Fruit fly (Drosophila melanogaster) whole organism, embryonic: ENCODE measurements around the gene Rrp46.

Experiments
- B-H2 ChIP-seq: fragments of 200-800 bp; sonication (Bioruptor generic); optimal IDR thresholded peaks from 2 replicates; lab custom pipeline; 2018; ENCODE audit warnings: missing biosample characterization, mild to moderate bottlenecking, missing genetic modification characterization
- Bdp1 ChIP-seq: fragments of 200-800 bp; sonication (Bioruptor generic); optimal IDR thresholded peaks from 3 replicates; lab custom pipeline; 2016; ENCODE audit warnings: missing biosample characterization, missing genetic modification characterization
- CG10959 ChIP-seq: fragments of 200-800 bp; sonication (Bioruptor generic); IDR thresholded peaks from 2 replicates; pipeline ENCODE4 v1.3.6; 2022; ENCODE audit warnings: missing biosample characterization, missing genetic modification characterization
- CG10979 ChIP-seq: fragments of 200-800 bp; sonication (Bioruptor generic); optimal IDR thresholded peaks from 2 replicates; lab custom pipeline; 2018; ENCODE audit warnings: missing biosample characterization, mild to moderate bottlenecking, missing genetic modification characterization, moderate library complexity
- CG12071 ChIP-seq: fragments of 200-800 bp; sonication (Bioruptor generic); optimal IDR thresholded peaks from 3 replicates; lab custom pipeline; 2018; ENCODE audit warnings: missing biosample characterization, mild to moderate bottlenecking, missing genetic modification characterization
- CG13296 ChIP-seq: fragments of 200-800 bp; sonication (Bioruptor generic); optimal IDR thresholded peaks from 3 replicates; lab custom pipeline; 2018; ENCODE audit warnings: missing biosample characterization, mild to moderate bottlenecking, missing genetic modification characterization
- CG13775 ChIP-seq: fragments of 200-800 bp; sonication (Bioruptor generic); optimal IDR thresholded peaks from 3 replicates; lab custom pipeline; 2017; ENCODE audit warnings: missing biosample characterization, mild to moderate bottlenecking, missing genetic modification characterization
- CG13894 ChIP-seq: fragments of 200-800 bp; sonication (Bioruptor generic); optimal IDR thresholded peaks from 3 replicates; lab custom pipeline; 2018; ENCODE audit warnings: missing biosample characterization, mild to moderate bottlenecking, missing genetic modification characterization, moderate library complexity
- CG2199 ChIP-seq: fragments of 200-800 bp; sonication (Bioruptor generic); IDR thresholded peaks from 3 replicates; pipeline ENCODE4 v1.3.6; 2022; ENCODE audit warnings: missing biosample characterization, missing genetic modification characterization
- CG3065 ChIP-seq: fragments of 200-800 bp; sonication (Bioruptor generic); optimal IDR thresholded peaks from 2 replicates; lab custom pipeline; 2016; ENCODE audit warnings: missing biosample characterization, missing genetic modification characterization
- CG31365 ChIP-seq: fragments of 200-800 bp; sonication (Bioruptor generic); optimal IDR thresholded peaks from 2 replicates; lab custom pipeline; 2018; ENCODE audit warnings: missing biosample characterization, mild to moderate bottlenecking, missing genetic modification characterization
- CG31388 ChIP-seq: fragments of 200-800 bp; sonication (Bioruptor generic); optimal IDR thresholded peaks from 2 replicates; lab custom pipeline; 2016; ENCODE audit warnings: missing biosample characterization, missing genetic modification characterization
- CG31441 ChIP-seq: fragments of 200-800 bp; sonication (Bioruptor generic); IDR thresholded peaks from 2 replicates; pipeline ENCODE4 v1.3.6; 2022; ENCODE audit warnings: missing biosample characterization, missing genetic modification characterization
- CG3726 ChIP-seq: fragments of 200-800 bp; sonication (Bioruptor generic); IDR thresholded peaks from 3 replicates; pipeline ENCODE4, ENCODE4 v1.3.6; 2022; ENCODE audit warnings: missing biosample characterization, missing genetic modification characterization
- CG4328 ChIP-seq: fragments of 200-800 bp; sonication (Bioruptor generic); optimal IDR thresholded peaks from 3 replicates; lab custom pipeline; 2017; ENCODE audit warnings: missing biosample characterization, missing genetic modification reagents, missing genetic modification characterization
- CG6175 ChIP-seq: fragments of 200-800 bp; sonication (Bioruptor generic); IDR thresholded peaks from 3 replicates; pipeline ENCODE4 v1.3.6; 2022; ENCODE audit warnings: missing biosample characterization, missing genetic modification characterization
- CG6765 ChIP-seq: fragments of 200-800 bp; sonication (Bioruptor generic); optimal IDR thresholded peaks from 3 replicates; lab custom pipeline; 2017; ENCODE audit warnings: missing biosample characterization, mild to moderate bottlenecking, missing genetic modification characterization
- CG7786 ChIP-seq: fragments of 200-800 bp; sonication (Bioruptor generic); optimal IDR thresholded peaks from 2 replicates; lab custom pipeline; 2016; ENCODE audit warnings: missing biosample characterization, missing genetic modification characterization
- CG8388 ChIP-seq: fragments of 200-800 bp; sonication (Bioruptor generic); optimal IDR thresholded peaks from 2 replicates; lab custom pipeline; 2019; ENCODE audit warnings: missing biosample characterization, mild to moderate bottlenecking, missing genetic modification characterization, moderate library complexity
- CG9609 ChIP-seq: fragments of 200-800 bp; sonication (Bioruptor generic); optimal IDR thresholded peaks from 3 replicates; lab custom pipeline; 2016; ENCODE audit warnings: missing biosample characterization, missing genetic modification characterization
- CG9932 ChIP-seq: fragments of 200-800 bp; sonication (Bioruptor generic); IDR thresholded peaks from 2 replicates; pipeline ENCODE4 v1.3.6; 2022; ENCODE audit warnings: missing biosample characterization, missing genetic modification characterization
- Drgx ChIP-seq: fragments of 200-800 bp; sonication (Bioruptor generic); IDR thresholded peaks from 2 replicates; pipeline ENCODE4 v1.3.6; 2022; ENCODE audit warnings: missing biosample characterization, missing genetic modification characterization
- H15 ChIP-seq: fragments of 200-800 bp; sonication (Bioruptor generic); IDR thresholded peaks from 3 replicates; pipeline ENCODE4 v1.3.6; 2022; ENCODE audit warnings: missing biosample characterization, missing genetic modification characterization
- Mrtf ChIP-seq: fragments of 200-800 bp; sonication (Bioruptor generic); IDR thresholded peaks from 3 replicates; pipeline ENCODE4 v1.3.6; 2022; ENCODE audit warnings: missing biosample characterization, missing genetic modification characterization
- Nf-YB ChIP-seq: fragments of 200-800 bp; sonication (Bioruptor generic); optimal IDR thresholded peaks from 3 replicates; lab custom pipeline; 2019; ENCODE audit warnings: missing biosample characterization, mild to moderate bottlenecking, missing genetic modification characterization, moderate library complexity
- Opbp ChIP-seq: fragments of 200-800 bp; sonication (Bioruptor generic); IDR thresholded peaks from 3 replicates; pipeline ENCODE4 v1.3.6; 2022; ENCODE audit warnings: missing biosample characterization, missing genetic modification characterization; ENCODE audit not compliant: partially characterized antibody
- Optix ChIP-seq: fragments of 200-800 bp; sonication (Bioruptor generic); IDR thresholded peaks from 3 replicates; pipeline ENCODE4 v1.3.6; 2022; ENCODE audit warnings: missing biosample characterization, missing genetic modification characterization
- Sry-δ ChIP-seq: fragments of 200-800 bp; sonication (Bioruptor generic); optimal IDR thresholded peaks from 2 replicates; lab custom pipeline; 2016; ENCODE audit warnings: missing biosample characterization, missing genetic modification characterization
- Stat92E ChIP-seq, 3 experiments: fragments of >200 bp in 2 of 3; fragments of 200-800 bp in 1 of 3; sonication (Bioruptor generic) in 1 of 3; optimal IDR thresholded peaks; 2 replicates each; lab custom pipeline; 2017 to 2019; ENCODE audit warnings: missing biosample characterization in 3 of 3, missing genetic modification characterization in 3 of 3, mild to moderate bottlenecking in 1 of 3, moderate library complexity in 1 of 3
- Usf ChIP-seq: fragments of 200-800 bp; sonication (Bioruptor generic); optimal IDR thresholded peaks from 2 replicates; lab custom pipeline; 2017; ENCODE audit warnings: missing genotype, missing biosample characterization, missing genetic modification characterization
- amos ChIP-seq: fragments of 200-800 bp; sonication (Bioruptor generic); IDR thresholded peaks from 2 replicates; pipeline ENCODE4 v1.3.6; 2022; ENCODE audit warnings: missing biosample characterization, missing genetic modification characterization; ENCODE audit not compliant: partially characterized antibody
- ase ChIP-seq: fragments of 200-800 bp; sonication (Bioruptor generic); IDR thresholded peaks from 3 replicates; pipeline ENCODE4 v1.3.6; 2022; ENCODE audit warnings: missing biosample characterization, missing genetic modification characterization
- bbx ChIP-seq: fragments of 200-800 bp; sonication (Bioruptor generic); IDR thresholded peaks from 2 replicates; pipeline ENCODE4 v1.3.6; 2022; ENCODE audit warnings: missing biosample characterization, missing genetic modification characterization; ENCODE audit not compliant: partially characterized antibody
- bsh ChIP-seq, 2 experiments: fragments of 200-800 bp; sonication (Bioruptor generic); optimal IDR thresholded peaks; 2 replicates each; lab custom pipeline; 2017 to 2018; ENCODE audit warnings: mild to moderate bottlenecking in 2 of 2, missing biosample characterization in 2 of 2, missing genetic modification characterization in 2 of 2, moderate library complexity in 1 of 2
- ci ChIP-seq: fragments of 200-800 bp; sonication (Bioruptor generic); IDR thresholded peaks from 3 replicates; pipeline ENCODE4 v1.3.6; 2022; ENCODE audit warnings: missing biosample characterization, missing genetic modification characterization
- dan ChIP-seq: fragments of 200-800 bp; sonication (Bioruptor generic); IDR thresholded peaks from 2 replicates; pipeline ENCODE4 v1.3.6; 2022; ENCODE audit warnings: missing biosample characterization, missing genetic modification characterization
- dati ChIP-seq: fragments of 200-800 bp; sonication (Bioruptor generic); IDR thresholded peaks from 2 replicates; pipeline ENCODE4 v1.3.6; 2022; ENCODE audit warnings: missing biosample characterization, missing genetic modification characterization
- dm ChIP-seq: fragments of 200-800 bp; sonication (Bioruptor generic); optimal IDR thresholded peaks from 3 replicates; lab custom pipeline; 2016; ENCODE audit warnings: missing biosample characterization, missing genetic modification characterization
- dpn ChIP-seq, 2 experiments: fragments of 200-800 bp; sonication (Bioruptor generic); optimal IDR thresholded peaks; 3 replicates each; lab custom pipeline; 2016; ENCODE audit warnings: missing biosample characterization in 2 of 2, missing genetic modification characterization in 2 of 2
- emc ChIP-seq: fragments of 200-800 bp; sonication (Bioruptor generic); optimal IDR thresholded peaks from 2 replicates; lab custom pipeline; 2016; ENCODE audit warnings: missing biosample characterization, missing genetic modification characterization
- insv ChIP-seq, 2 experiments: fragments of 200-800 bp; sonication (Bioruptor generic); optimal IDR thresholded peaks; 3 replicates each; lab custom pipeline; 2016 to 2018; ENCODE audit warnings: missing biosample characterization in 2 of 2, missing genetic modification characterization in 2 of 2
- kni ChIP-seq: fragments of 200-800 bp; sonication (Bioruptor generic); optimal IDR thresholded peaks from 3 replicates; lab custom pipeline; 2017; ENCODE audit warnings: mild to moderate bottlenecking, missing biosample characterization, missing genetic modification reagents, missing genetic modification characterization
- lilli ChIP-seq: fragments of 200-800 bp; sonication (Bioruptor generic); optimal IDR thresholded peaks from 3 replicates; lab custom pipeline; 2016; ENCODE audit warnings: missing biosample characterization, missing genetic modification characterization
- mam ChIP-seq: fragments of 200-800 bp; sonication (Bioruptor generic); optimal IDR thresholded peaks from 3 replicates; lab custom pipeline; 2016; ENCODE audit warnings: missing biosample characterization, missing genetic modification characterization
- pnt ChIP-seq: fragments of 200-800 bp; sonication (Bioruptor generic); optimal IDR thresholded peaks from 3 replicates; lab custom pipeline; 2016; ENCODE audit warnings: missing biosample characterization, missing genetic modification characterization
- repo ChIP-seq: fragments of 200-800 bp; sonication (Bioruptor generic); optimal IDR thresholded peaks from 2 replicates; lab custom pipeline; 2016; ENCODE audit warnings: missing biosample characterization, missing genetic modification characterization
- row ChIP-seq: fragments of 200-800 bp; sonication (Bioruptor generic); IDR thresholded peaks from 3 replicates; pipeline ENCODE4 v1.3.6; 2022; ENCODE audit warnings: missing biosample characterization, missing genetic modification characterization
- slp2 ChIP-seq: fragments of 200-800 bp; sonication (Bioruptor generic); optimal IDR thresholded peaks from 2 replicates; lab custom pipeline; 2016; ENCODE audit warnings: missing biosample characterization, missing genetic modification characterization
- sna ChIP-seq: fragments of 200-800 bp; sonication (Bioruptor generic); IDR thresholded peaks from 2 replicates; pipeline ENCODE4 v1.3.6; 2022; ENCODE audit warnings: missing biosample characterization, missing genetic modification characterization; ENCODE audit not compliant: partially characterized antibody
- tap ChIP-seq: fragments of 200-800 bp; optimal IDR thresholded peaks from 3 replicates; lab custom pipeline; 2019; ENCODE audit warnings: missing biosample characterization, mild to moderate bottlenecking, missing genetic modification characterization, moderate library complexity

Rrp46 gene

dm6 chr3R:10415923-10416322 is 2.8 kb downstream of the Rrp46 start, which contains the start of gene CG6345 (continued):
- peak; percentile 87 for TF ChIP-seq CG10979 (tag; lab: Kevin White, UChicago)
- no peak for TF ChIP-seq dan (GFP tag; lab: Robert Waterston, UW)
- peak; percentile 74; the same call in 2 of the 3 replicates for TF ChIP-seq Mrtf (GFP tag; lab: Robert Waterston, UW)
- peak; percentile 69 for TF ChIP-seq mam (GFP tag; lab: Kevin White, UChicago)
- no peak for TF ChIP-seq Usf (GFP tag; lab: Kevin White, UChicago)
- TF ChIP-seq slp2 (GFP tag; lab: Kevin White, UChicago) = peak; percentile 88
- TF ChIP-seq CG31441 (GFP tag; lab: Robert Waterston, UW) = peak; percentile 85
- TF ChIP-seq kni = peak; percentile 76
- peak; percentile 74 for TF ChIP-seq CG13894
- TF ChIP-seq bsh (GFP tag; optimal IDR thresholded peaks at IDR 0.05; lab: Kevin White, UChicago) = peak in 1 of 2 experiments; percentile 84
- TF ChIP-seq Optix = peak; percentile 72; the same call in 2 of the 3 replicates
- TF ChIP-seq CG31388 (GFP tag; lab: Kevin White, UChicago) = peak; percentile 41
- TF ChIP-seq H15 (GFP tag; lab: Robert Waterston, UW) = peak; percentile 77
- peak; percentile 81 for TF ChIP-seq repo (GFP tag; lab: Kevin White, UChicago)
- peak; percentile 44 for TF ChIP-seq emc (GFP tag; lab: Kevin White, UChicago)
- TF ChIP-seq CG3726 (GFP tag; lab: Robert Waterston, UW) = peak; percentile 60; the same call in 2 of the 3 replicates
- TF ChIP-seq dati (GFP tag; lab: Robert Waterston, UW) = no peak
- peak; percentile 72 for TF ChIP-seq tap
- peak; percentile 35; the same call in 1 of the 2 replicates for TF ChIP-seq Drgx (GFP tag; lab: Robert Waterston, UW)
- peak; percentile 80; the same call in 2 of the 3 replicates for TF ChIP-seq ase (GFP tag; lab: Robert Waterston, UW)
- peak; percentile 82 for TF ChIP-seq CG31365 (tag; lab: Kevin White, UChicago)
- TF ChIP-seq ci (GFP tag; lab: Robert Waterston, UW) = peak; percentile 95
- TF ChIP-seq CG6765 (GFP tag; lab: Kevin White, UChicago) = peak; percentile 91
- peak; percentile 89 for TF ChIP-seq CG12071
- peak; percentile 53 for TF ChIP-seq pnt (GFP tag; lab: Kevin White, UChicago)
- TF ChIP-seq insv (GFP tag; optimal IDR thresholded peaks at IDR 0.05; lab: Kevin White, UChicago) = peak in 1 of 2 experiments; percentile 65
- TF ChIP-seq CG3065 (GFP tag; lab: Kevin White, UChicago) = peak; percentile 61
- no peak for TF ChIP-seq amos (GFP tag; lab: Robert Waterston, UW)
- peak; percentile 69 for TF ChIP-seq CG9932 (GFP tag; lab: Robert Waterston, UW)
- TF ChIP-seq B-H2 (GFP tag; lab: Kevin White, UChicago) = peak; percentile 78
- TF ChIP-seq bbx (GFP tag; lab: Robert Waterston, UW) = no peak
- TF ChIP-seq CG2199 (GFP tag; lab: Robert Waterston, UW) = peak; percentile 86; the same call in 2 of the 3 replicates
- TF ChIP-seq CG10959 (GFP tag; lab: Robert Waterston, UW) = peak; percentile 65
- TF ChIP-seq CG9609 (GFP tag; lab: Kevin White, UChicago) = peak; percentile 69
- TF ChIP-seq row (GFP tag; lab: Robert Waterston, UW) = peak; percentile 47
- peak; percentile 87 for TF ChIP-seq CG13296 (GFP tag; lab: Kevin White, UChicago)
- TF ChIP-seq CG6175 (GFP tag; lab: Robert Waterston, UW) = no peak
- peak; percentile 84 to 87 for TF ChIP-seq dpn (GFP tag; optimal IDR thresholded peaks at IDR 0.05; lab: Kevin White, UChicago)
- peak; percentile 72 for TF ChIP-seq CG8388 (GFP tag; lab: Kevin White, UChicago)
- TF ChIP-seq dm (GFP tag; lab: Kevin White, UChicago) = peak; percentile 76
- peak; percentile 85 for TF ChIP-seq CG13775 (GFP tag; lab: Kevin White, UChicago)
- peak in 1 of 3 experiments; percentile 36 for TF ChIP-seq Stat92E (GFP tag; optimal IDR thresholded peaks at IDR 0.05; lab: Kevin White, UChicago)
- peak; percentile 32 for TF ChIP-seq CG7786 (GFP tag; lab: Kevin White, UChicago)
- peak; percentile 64 for TF ChIP-seq Nf-YB (GFP tag; lab: Kevin White, UChicago)
- no peak for TF ChIP-seq sna (GFP tag; lab: Robert Waterston, UW)
- peak; percentile 55 for TF ChIP-seq Sry-δ (GFP tag; lab: Kevin White, UChicago)
- TF ChIP-seq Opbp (GFP tag; lab: Robert Waterston, UW) = peak; percentile 37; the same call in 1 of the 3 replicates
- peak; percentile 72 for TF ChIP-seq CG4328 (GFP tag; lab: Kevin White, UChicago)
- TF ChIP-seq lilli (GFP tag; lab: Kevin White, UChicago) = peak; percentile 82
- TF ChIP-seq Bdp1 (GFP tag; lab: Kevin White, UChicago) = peak; percentile 58
